Worm (Caenorhabditis elegans) whole organism, L3 larva: ENCODE measurements around the gene best-9.
"Not testable (repeated sequence)": the region's sequence is repeated elsewhere in the genome, so short reads cannot be mapped to it uniquely, and the experiment has no call there.

Experiments used
- R02D3.7 ChIP-seq: fragments of 150-350 bp; optimal IDR thresholded peaks from 2 replicates; lab custom pipeline; 2014; ENCODE audit warnings: missing biosample characterization, missing genetic modification characterization
- ceh-28 ChIP-seq: fragments of 150-350 bp; optimal IDR thresholded peaks from 2 replicates; lab custom pipeline; 2014; ENCODE audit warnings: missing biosample characterization, missing genetic modification reagents, missing genetic modification characterization
- ceh-82 ChIP-seq: fragments of 150-350 bp; optimal IDR thresholded peaks from 2 replicates; lab custom pipeline; 2014; ENCODE audit warnings: missing biosample characterization, missing genetic modification characterization
- daf-12 ChIP-seq: fragments of 150-350 bp; optimal IDR thresholded peaks from 2 replicates; lab custom pipeline; 2014; ENCODE audit warnings: missing biosample characterization, missing genetic modification reagents, missing genetic modification characterization
- elt-2 ChIP-seq: sonication (generic microtip); optimal IDR thresholded peaks from 2 replicates; lab custom pipeline; 2016; ENCODE audit warnings: missing genetic modification reagents, mild to moderate bottlenecking, missing genetic modification characterization, missing compliant biosample characterization
- elt-3 ChIP-seq, 3 experiments: fragments of 150-350 bp in 1 of 3; sonication (generic microtip) in 2 of 3; optimal IDR thresholded peaks; 2 replicates in 2 of 3; 4 replicates in 1 of 3; lab custom pipeline; 2014 to 2017; ENCODE audit warnings: missing biosample characterization in 3 of 3, missing genetic modification characterization in 3 of 3
- fos-1 ChIP-seq: fragments of 150-350 bp; optimal IDR thresholded peaks from 2 replicates; lab custom pipeline; 2014; ENCODE audit warnings: missing biosample characterization, missing genetic modification characterization
- jun-1 ChIP-seq: fragments of 150-350 bp; optimal IDR thresholded peaks from 2 replicates; lab custom pipeline; 2014; ENCODE audit warnings: missing biosample characterization, missing genetic modification reagents, missing genetic modification characterization
- lin-39 ChIP-seq: fragments of 150-350 bp; optimal IDR thresholded peaks from 2 replicates; lab custom pipeline; 2018; ENCODE audit warnings: missing biosample characterization, missing genetic modification reagents, missing genetic modification characterization
- lsy-12 ChIP-seq: sonication (generic microtip); optimal IDR thresholded peaks from 2 replicates; lab custom pipeline; 2016; ENCODE audit warnings: mild to moderate bottlenecking, missing genetic modification characterization, missing compliant biosample characterization
- nhr-11 ChIP-seq: fragments of 150-350 bp; optimal IDR thresholded peaks from 2 replicates; lab custom pipeline; 2014; ENCODE audit warnings: missing biosample characterization, missing genetic modification characterization
- nhr-237 ChIP-seq: fragments of 150-350 bp; optimal IDR thresholded peaks from 2 replicates; lab custom pipeline; 2014; ENCODE audit warnings: missing biosample characterization, missing genetic modification characterization
- nhr-25 ChIP-seq: sonication (generic microtip); optimal IDR thresholded peaks from 2 replicates; lab custom pipeline; 2017; ENCODE audit warnings: missing biosample characterization, missing genetic modification characterization
- nhr-43 ChIP-seq: sonication (generic microtip); optimal IDR thresholded peaks from 2 replicates; lab custom pipeline; 2016; ENCODE audit warnings: mild to moderate bottlenecking, missing genetic modification characterization, missing compliant biosample characterization; ENCODE audit not compliant: poor library complexity, severe bottlenecking
- nhr-77 ChIP-seq: fragments of 150-350 bp; optimal IDR thresholded peaks from 2 replicates; lab custom pipeline; 2014; ENCODE audit warnings: missing biosample characterization, missing genetic modification characterization
- pqm-1 ChIP-seq: fragments of 150-350 bp; optimal IDR thresholded peaks from 2 replicates; lab custom pipeline; 2017; ENCODE audit warnings: missing biosample characterization, missing genetic modification characterization, inconsistent platforms
- sea-2 ChIP-seq: fragments of 150-350 bp; sonication (generic microtip); optimal IDR thresholded peaks from 4 replicates; lab custom pipeline; 2014; ENCODE audit warnings: missing biosample characterization, missing genetic modification reagents, missing genetic modification characterization
- snpc-4 ChIP-seq: fragments of 150-350 bp; optimal IDR thresholded peaks from 2 replicates; lab custom pipeline; 2014; ENCODE audit warnings: missing biosample characterization, missing genetic modification characterization
- unc-39 ChIP-seq: sonication (generic microtip); optimal IDR thresholded peaks from 4 replicates; lab custom pipeline; 2017; ENCODE audit warnings: missing biosample characterization, missing genetic modification characterization
- unc-62 ChIP-seq: fragments of 150-350 bp; sonication (generic microtip); optimal IDR thresholded peaks from 4 replicates; lab custom pipeline; 2014; ENCODE audit warnings: missing biosample characterization, missing genetic modification reagents, missing genetic modification characterization
- ztf-4 ChIP-seq: fragments of 150-350 bp; optimal IDR thresholded peaks from 2 replicates; lab custom pipeline; 2014; ENCODE audit warnings: missing biosample characterization, missing genetic modification characterization

Gene best-9

ce11 chrIV:6588080-6588613 is 27.6 kb downstream of the best-9 start:
- TF ChIP-seq nhr-11 (tag; lab: Kevin White, UChicago) (no peak), nhr-43 (tag; lab: Kevin White, UChicago) (no peak), lsy-12 (tag; lab: Kevin White, UChicago) (no peak), daf-12 (tag; lab: Kevin White, UChicago) (no peak), jun-1 (no peak), elt-3 (tag; optimal IDR thresholded peaks at IDR 0.05; lab: Kevin White, UChicago) (no peak)

DNA sequence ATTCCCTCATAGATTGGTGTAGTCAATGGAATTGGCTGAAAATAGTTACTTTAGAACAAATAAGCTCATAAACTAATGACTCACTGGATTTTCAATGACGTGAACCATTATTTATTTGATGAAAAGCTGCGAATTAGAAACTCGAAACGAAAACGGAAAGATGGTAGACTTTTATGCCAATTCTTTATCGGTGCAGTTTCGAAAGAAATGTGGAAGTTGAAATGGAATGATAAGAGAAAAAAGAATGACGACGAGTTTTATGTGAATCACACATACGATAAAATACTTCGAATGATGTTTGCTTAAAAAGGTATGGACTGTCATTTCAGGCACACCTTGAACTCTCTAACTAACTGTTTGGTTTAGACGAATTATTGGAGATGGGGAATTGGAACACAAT is 29.5 kb downstream of the best-9 start, which contains the start of the genes lec-11 and irld-7:
lec-11 (minus strand) TSS at position 126 of the 400 bp plus-strand sequence.
irld-7 (plus strand) TSS at position 332 of the 400 bp plus-strand sequence.
- peak; percentile 72 for TF ChIP-seq elt-2 (tag; lab: Kevin White, UChicago)
- no peak for TF ChIP-seq ceh-28 (tag; lab: Kevin White, UChicago)
- TF ChIP-seq pqm-1 (tag; lab: Kevin White, UChicago) = peak; percentile 69

DNA sequence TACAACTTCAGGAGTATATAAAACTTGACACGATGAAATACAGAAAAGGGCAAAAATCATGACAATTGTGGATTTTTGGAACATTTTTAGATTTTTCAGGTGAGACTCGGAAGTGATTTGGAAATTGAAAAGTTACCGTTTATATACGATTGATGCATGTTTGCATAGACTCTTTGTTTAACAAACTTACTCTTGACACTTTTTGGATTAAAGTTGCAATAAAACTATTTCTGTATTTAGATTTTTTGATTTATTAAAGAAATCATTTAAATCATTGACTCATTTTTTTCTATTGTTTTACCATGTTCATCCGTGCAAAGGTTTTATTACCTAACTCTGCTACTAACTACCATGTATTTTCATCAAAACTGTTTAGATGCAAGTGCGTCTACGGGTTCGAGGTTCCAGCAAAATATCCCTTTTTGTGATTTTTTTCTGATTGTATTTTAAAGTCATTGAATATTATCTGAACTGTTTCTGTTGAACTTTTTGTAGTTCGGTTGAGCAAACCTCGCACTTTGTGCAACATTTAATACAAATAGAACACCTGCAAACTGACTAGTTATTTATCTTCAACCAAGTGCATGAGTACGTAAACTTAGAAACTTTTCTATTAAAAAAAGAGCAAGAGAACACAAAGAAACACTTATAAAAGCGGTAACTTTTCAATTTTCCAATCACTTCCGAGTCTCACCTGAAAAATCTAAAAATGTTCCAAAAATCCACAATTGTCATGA is 30.6 kb downstream of the best-9 start, which contains the start of the genes nspb-1 and nspb-2:
nspb-1 (minus strand) TSS at position 101 of the 737 bp plus-strand sequence.
nspb-2 (plus strand) TSS at position 687 of the 737 bp plus-strand sequence.
- not testable (repeated sequence) for TF ChIP-seq fos-1, lsy-12, nhr-77 (tag; lab: Kevin White, UChicago)
- TF ChIP-seq, all 47 proteins: peak for 0; not testable (repeated sequence) for 47

ce11 chrIV:6594871-6595270 is 34.3 kb downstream of the best-9 start, which contains the start of gene nspb-3:
Gene nspb-3, minus strand, starts transcription at chrIV:6594971.
- not testable (repeated sequence) for TF ChIP-seq nhr-237, ceh-28, ztf-4 (tag; lab: Kevin White, UChicago)

ce11 chrIV:6595912-6596311 is 35.4 kb downstream of the best-9 start, which contains the start of gene F38A5.22:
Gene F38A5.22, minus strand, starts transcription at chrIV:6595940.
- TF ChIP-seq nhr-77 (tag; lab: Kevin White, UChicago) = no peak
- no peak for TF ChIP-seq daf-12 (tag; lab: Kevin White, UChicago)
- TF ChIP-seq unc-62 (GFP tag; lab: Kevin White, UChicago) = no peak
- no peak for TF ChIP-seq snpc-4 (tag; lab: Kevin White, UChicago)
- TF ChIP-seq ceh-28 (tag; lab: Kevin White, UChicago) = no peak
- no peak for TF ChIP-seq unc-39
- no peak for TF ChIP-seq sea-2 (GFP tag; lab: Kevin White, UChicago)

- TF ChIP-seq unc-62 (GFP tag; lab: Kevin White, UChicago) = no peak
- TF ChIP-seq ceh-82 (tag; lab: Kevin White, UChicago) = no peak
- no peak for TF ChIP-seq sea-2 (GFP tag; lab: Kevin White, UChicago)
- no peak for TF ChIP-seq nhr-77 (tag; lab: Kevin White, UChicago)
- TF ChIP-seq nhr-25 = no peak
These were observed 36.8 kb downstream of the best-9 start, which contains the start of gene F38A5.6 for ce11 chrIV:6597298-6597697. Gene F38A5.6, minus strand, starts transcription at chrIV:6597398.

DNA sequence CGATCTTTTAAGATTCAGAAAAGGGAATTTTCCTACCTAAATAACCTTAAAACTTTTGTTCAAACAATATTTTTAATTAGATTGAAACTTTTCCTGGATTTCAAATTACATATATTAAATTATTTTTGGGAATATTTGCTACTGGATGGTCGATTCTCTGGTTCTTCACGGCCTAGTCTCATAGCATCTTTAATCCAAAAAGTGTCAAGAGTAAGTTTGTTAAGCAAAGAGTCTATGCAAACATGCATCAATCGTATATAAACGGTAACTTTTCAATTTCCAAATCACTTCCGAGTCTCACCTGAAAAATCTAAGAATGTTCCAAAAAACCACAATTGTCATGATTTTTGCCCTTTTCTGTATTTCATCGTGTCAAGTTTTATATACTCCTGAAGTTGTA is 37.4 kb downstream of the best-9 start, which contains the start of gene nspb-4:
nspb-4 (plus strand) TSS at position 301 of the 400 bp plus-strand sequence.
- TF ChIP-seq jun-1; lin-39 (tag; lab: Kevin White, UChicago); lsy-12 (tag; lab: Kevin White, UChicago): not testable (repeated sequence)
- TF ChIP-seq, all 47 proteins: peak for 0; not testable (repeated sequence) for 47

- TF ChIP-seq nhr-43, lsy-12, R02D3.7 (tag; lab: Kevin White, UChicago): not testable (repeated sequence)
These were observed 38.2 kb downstream of the best-9 start, which contains the start of gene nspb-5 for ce11 chrIV:6598740-6599139. Gene nspb-5, plus strand, starts transcription at chrIV:6599040.
